Worm (Caenorhabditis elegans): ENCODE measurements around the gene T08B6.4.

The T08B6.4 gene

ce11 chrIV:4915689-4916088, 10.2 kb downstream of the T08B6.4 start, which contains the start of gene str-155:
Gene str-155, plus strand, starts transcription at chrIV:4915989.
- TF ChIP-seq ztf-28 (GFP tag; IDR thresholded peaks at IDR 0.05) (no peak), attf-6 (GFP tag; IDR thresholded peaks at IDR 0.05) (no peak), Y95B8A.8 (GFP tag; IDR thresholded peaks at IDR 0.05) (no peak), hrde-1 (tag; optimal IDR thresholded peaks at IDR 0.05; ENCODE audit: borderline replicate concordance) (no peak), ztf-26 (tag; optimal IDR thresholded peaks at IDR 0.05) (no peak), egl-44 (GFP tag; IDR thresholded peaks at IDR 0.05) (no peak), B0035.1 (tag; optimal IDR thresholded peaks at IDR 0.05) (no peak), nhr-90 (tag; optimal IDR thresholded peaks at IDR 0.05) (no peak), hlh-26 (GFP tag; conservative IDR thresholded peaks at IDR 0.05) (no peak), B0336.3 (GFP tag; IDR thresholded peaks at IDR 0.05) (no peak), xnd-1 (tag; optimal IDR thresholded peaks at IDR 0.05) (no peak), K11D2.4 (GFP tag; IDR thresholded peaks at IDR 0.05) (no peak), snpc-3.4 (tag; optimal IDR thresholded peaks at IDR 0.05) (no peak), ztf-25 (GFP tag; IDR thresholded peaks at IDR 0.05) (no peak), sea-2 (GFP tag; IDR thresholded peaks at IDR 0.05) (no peak), tbx-9 (tag; optimal IDR thresholded peaks at IDR 0.05; ENCODE audit: borderline replicate concordance) (no peak), B0261.1 (tag; optimal IDR thresholded peaks at IDR 0.05) (no peak)

- TF ChIP-seq lsl-1 (GFP tag; optimal IDR thresholded peaks at IDR 0.05) (no peak), unc-62 (GFP tag; optimal IDR thresholded peaks at IDR 0.05) (no peak), dpff-1 (tag; optimal IDR thresholded peaks at IDR 0.05) (no peak)
These were observed 12.3 kb downstream of the T08B6.4 start, which contains the start of gene str-158 for ce11 chrIV:4917774-4918173. Gene str-158, plus strand, starts transcription at chrIV:4918074.

ce11 chrIV:4920595-4920994, 15.1 kb downstream of the T08B6.4 start:
- TF ChIP-seq hsf-1 (GFP tag; IDR thresholded peaks at IDR 0.05) (peak; percentile 97), ceh-40 (GFP tag; IDR thresholded peaks at IDR 0.05) (peak; percentile 85; the same call in 1 of the 2 replicates)

- no peak for TF ChIP-seq ceh-27 (GFP tag; optimal IDR thresholded peaks at IDR 0.05)
These were observed 24.6 kb downstream of the T08B6.4 start, which contains the start of gene Y9C9A.8 for ce11 chrIV:4930045-4930444. Gene Y9C9A.8, plus strand, starts transcription at chrIV:4930345.

ce11 chrIV:4930754-4931322, 25.3 kb downstream of the T08B6.4 start:
- TF ChIP-seq snpc-4 (GFP tag; optimal IDR thresholded peaks at IDR 0.05): peak; percentile 91
- TF ChIP-seq snpc-4 (tag; optimal IDR thresholded peaks at IDR 0.05): peak; percentile 95 to 99 (median 98)
- TF ChIP-seq Y53G8AR.9 (GFP tag; conservative IDR thresholded peaks at IDR 0.05): no peak
- no peak for TF ChIP-seq tbx-9 (tag; optimal IDR thresholded peaks at IDR 0.05; ENCODE audit: borderline replicate concordance)
- peak; percentile 45 for TF ChIP-seq fkh-3 (tag; optimal IDR thresholded peaks at IDR 0.05)
- TF ChIP-seq B0035.1 (tag; optimal IDR thresholded peaks at IDR 0.05): no peak
- TF ChIP-seq B0336.3 (GFP tag; IDR thresholded peaks at IDR 0.05): no peak
- no peak for TF ChIP-seq F57C9.4 (tag; optimal IDR thresholded peaks at IDR 0.05)
- no peak for TF ChIP-seq attf-5 (GFP tag; optimal IDR thresholded peaks at IDR 0.05)
- TF ChIP-seq unc-62 (GFP tag; optimal IDR thresholded peaks at IDR 0.05): no peak
- no peak for TF ChIP-seq nfya-2 (GFP tag; IDR thresholded peaks at IDR 0.05)
- no peak for TF ChIP-seq F22D6.2 (tag; optimal IDR thresholded peaks at IDR 0.05)
- TF ChIP-seq cebp-1 (GFP tag; IDR thresholded peaks at IDR 0.05): peak; percentile 44; the same call in 1 of the 2 replicates
- TF ChIP-seq cebp-1 (tag; optimal IDR thresholded peaks at IDR 0.05): no peak
- TF ChIP-seq him-1 (tag; optimal IDR thresholded peaks at IDR 0.05): peak; percentile 37
- no peak for TF ChIP-seq ceh-27 (GFP tag; optimal IDR thresholded peaks at IDR 0.05)
- TF ChIP-seq nhr-179 (tag; optimal IDR thresholded peaks at IDR 0.05): no peak
- no peak for TF ChIP-seq repo-1 (tag; optimal IDR thresholded peaks at IDR 0.05)
- TF ChIP-seq hmg-20 (GFP tag; IDR thresholded peaks at IDR 0.05): peak; percentile 73
- no peak for TF ChIP-seq F55B11.4 (tag; optimal IDR thresholded peaks at IDR 0.05; ENCODE audit: borderline replicate concordance, insufficient read depth)
- peak; percentile 93 for TF ChIP-seq Y56A3A.18 (GFP tag; IDR thresholded peaks at IDR 0.05)
- TF ChIP-seq ztf-25 (GFP tag; IDR thresholded peaks at IDR 0.05): 0 out of 2 replicates have a peak, but pooled peaks have one; percentile 54
- no peak for TF ChIP-seq zim-3 (tag; optimal IDR thresholded peaks at IDR 0.05)
- peak; percentile 71 for TF ChIP-seq F49E8.2 (tag; optimal IDR thresholded peaks at IDR 0.05; ENCODE audit: insufficient read depth)
